Fruit fly (Drosophila melanogaster) whole organism, wandering third instar larva: Measurements from ENCODE around the gene CG33093.

Source experiments
- Abd-B ChIP-seq: fragments of >200 bp; optimal IDR thresholded peaks from 2 replicates; lab custom pipeline; 2017; ENCODE audit warnings: missing biosample characterization, missing genetic modification characterization
- CrebA ChIP-seq: fragments of 200-800 bp; sonication (Bioruptor generic); optimal IDR thresholded peaks from 2 replicates; lab custom pipeline; 2016; ENCODE audit warnings: missing biosample characterization, mild to moderate bottlenecking, missing genetic modification characterization, borderline replicate concordance
- Dfd ChIP-seq: fragments of >200 bp; optimal IDR thresholded peaks from 2 replicates; lab custom pipeline; 2017; ENCODE audit warnings: missing biosample characterization, missing genetic modification characterization
- HLH106 ChIP-seq: fragments of 200-800 bp; optimal IDR thresholded peaks from 3 replicates; lab custom pipeline; 2019; ENCODE audit warnings: missing biosample characterization, mild to moderate bottlenecking, missing genetic modification characterization, moderate library complexity
- Hr78 ChIP-seq: fragments of >200 bp; optimal IDR thresholded peaks from 2 replicates; lab custom pipeline; 2017; ENCODE audit warnings: missing biosample characterization, missing genetic modification characterization
- Hr83 ChIP-seq: fragments of 200-300 bp; sonication (Bioruptor generic); optimal IDR thresholded peaks from 2 replicates; lab custom pipeline; 2016; ENCODE audit warnings: missing biosample characterization, mild to moderate bottlenecking, missing genetic modification characterization, moderate library complexity; ENCODE audit not compliant: poor library complexity, severe bottlenecking
- N ChIP-seq: fragments of >200 bp; optimal IDR thresholded peaks from 2 replicates; lab custom pipeline; 2018; ENCODE audit warnings: missing biosample characterization, missing external identifiers, missing genetic modification characterization
- ey ChIP-seq: fragments of 200-800 bp; sonication (Bioruptor generic); optimal IDR thresholded peaks from 2 replicates; lab custom pipeline; 2016; ENCODE audit warnings: missing biosample characterization, missing genetic modification characterization
- fru ChIP-seq: fragments of 200-800 bp; sonication (Bioruptor generic); optimal IDR thresholded peaks from 3 replicates; lab custom pipeline; 2016; ENCODE audit warnings: missing biosample characterization, mild to moderate bottlenecking, missing genetic modification characterization
- pan ChIP-seq: fragments of >200 bp; optimal IDR thresholded peaks from 2 replicates; lab custom pipeline; 2017
- psq ChIP-seq: fragments of 200-800 bp; sonication (Bioruptor generic); optimal IDR thresholded peaks from 3 replicates; lab custom pipeline; 2017; ENCODE audit warnings: missing biosample characterization, mild to moderate bottlenecking, missing genetic modification characterization, moderate library complexity
- rgr ChIP-seq: fragments of 200-800 bp; sonication (Bioruptor generic); optimal IDR thresholded peaks from 3 replicates; lab custom pipeline; 2016; ENCODE audit warnings: missing biosample characterization, mild to moderate bottlenecking, missing genetic modification characterization
- usp ChIP-seq: fragments of >200 bp; optimal IDR thresholded peaks from 2 replicates; lab custom pipeline; 2017; ENCODE audit warnings: missing biosample characterization, missing genetic modification characterization

- TF ChIP-seq CrebA (GFP tag; lab: Kevin White, UChicago) (no peak), usp (GFP tag; lab: Kevin White, UChicago) (no peak), HLH106 (tag; lab: Kevin White, UChicago) (no peak), Dfd (no peak), rgr (GFP tag; lab: Kevin White, UChicago) (no peak), pan (no peak), Abd-B (GFP tag; lab: Kevin White, UChicago) (no peak), psq (GFP tag; lab: Kevin White, UChicago) (no peak), Hr78 (no peak), N (no peak), ey (GFP tag; lab: Kevin White, UChicago) (no peak), fru (GFP tag; lab: Kevin White, UChicago) (no peak), Hr83 (GFP tag; lab: Kevin White, UChicago) (no peak)
Observed at dm6 chr3R:22525546-22526352, 6.0 kb downstream of the CG33093 start.
